Fruit fly (Drosophila melanogaster) whole organism, pupa: ENCODE data around the gene CCAP-R.
A peak's percentile ranks its signal among the peaks of the same experiment; 100 is the strongest.

Experiments
- CG10348 ChIP-seq: fragments of 200-800 bp; sonication (Bioruptor generic); IDR thresholded peaks from 2 replicates; pipeline ENCODE4 v1.3.6; 2022; ENCODE audit warnings: missing biosample characterization, missing genetic modification characterization
- CG12605 ChIP-seq: fragments of 200-800 bp; sonication (Bioruptor generic); IDR thresholded peaks from 2 replicates; pipeline ENCODE4 v1.3.6; 2022; ENCODE audit warnings: missing biosample characterization, missing genetic modification characterization
- CG13204 ChIP-seq: fragments of 200-800 bp; sonication (Bioruptor generic); optimal IDR thresholded peaks from 2 replicates; lab custom pipeline; 2018; ENCODE audit warnings: missing biosample characterization, mild to moderate bottlenecking, missing genetic modification characterization, moderate library complexity
- CG14655 ChIP-seq: fragments of 200-800 bp; sonication (Bioruptor generic); optimal IDR thresholded peaks from 3 replicates; lab custom pipeline; 2017; ENCODE audit warnings: mild to moderate bottlenecking, missing biosample characterization, missing genetic modification reagents, missing genetic modification characterization
- CG15710 ChIP-seq: fragments of 200-800 bp; sonication (Bioruptor generic); optimal IDR thresholded peaks from 2 replicates; lab custom pipeline; 2018; ENCODE audit warnings: missing biosample characterization, mild to moderate bottlenecking, missing genetic modification characterization, moderate library complexity
- CG17806 ChIP-seq: fragments of 200-800 bp; sonication (Bioruptor generic); optimal IDR thresholded peaks from 2 replicates; lab custom pipeline; 2018; ENCODE audit warnings: missing biosample characterization, mild to moderate bottlenecking, missing genetic modification characterization, moderate library complexity
- CG32121 ChIP-seq: fragments of 200-800 bp; sonication (Bioruptor generic); IDR thresholded peaks from 2 replicates; pipeline ENCODE4 v1.3.6; 2022; ENCODE audit warnings: missing biosample characterization, missing genetic modification characterization
- CG34367 ChIP-seq: fragments of 200-800 bp; sonication (Bioruptor generic); optimal IDR thresholded peaks from 2 replicates; lab custom pipeline; 2018; ENCODE audit warnings: missing biosample characterization, mild to moderate bottlenecking, missing genetic modification characterization
- CG4496 ChIP-seq: fragments of 200-800 bp; sonication (Bioruptor generic); IDR thresholded peaks from 3 replicates; pipeline ENCODE4 v1.3.6; 2022; ENCODE audit warnings: missing biosample characterization, missing genetic modification characterization
- CG8159 ChIP-seq: fragments of 200-800 bp; sonication (Bioruptor generic); optimal IDR thresholded peaks from 3 replicates; lab custom pipeline; 2018; ENCODE audit warnings: missing biosample characterization, mild to moderate bottlenecking, missing genetic modification characterization, moderate library complexity
- CG8301 ChIP-seq: fragments of 200-800 bp; sonication (Bioruptor generic); optimal IDR thresholded peaks from 2 replicates; lab custom pipeline; 2018; ENCODE audit warnings: missing biosample characterization, mild to moderate bottlenecking, missing genetic modification characterization
- CG9948 ChIP-seq: fragments of 200-800 bp; sonication (Bioruptor generic); optimal IDR thresholded peaks from 2 replicates; lab custom pipeline; 2018; ENCODE audit warnings: missing biosample characterization, mild to moderate bottlenecking, missing genetic modification characterization, moderate library complexity
- D1 ChIP-seq: fragments of 200-800 bp; sonication (Bioruptor generic); optimal IDR thresholded peaks from 2 replicates; lab custom pipeline; 2018; ENCODE audit warnings: missing biosample characterization, mild to moderate bottlenecking, missing genetic modification characterization, moderate library complexity
- EcR ChIP-seq: fragments of 200-800 bp; sonication (Bioruptor generic); optimal IDR thresholded peaks from 3 replicates; lab custom pipeline; 2019; ENCODE audit warnings: missing biosample characterization, missing genetic modification characterization, mild to moderate bottlenecking, moderate library complexity, missing genetic modification reagents
- Ets98B ChIP-seq: fragments of 200-800 bp; sonication (Bioruptor generic); IDR thresholded peaks from 2 replicates; pipeline ENCODE4 v1.3.6; 2022; ENCODE audit warnings: missing biosample characterization, missing genetic modification characterization
- Pif1A ChIP-seq: fragments of 200-800 bp; sonication (Bioruptor generic); optimal IDR thresholded peaks from 3 replicates; lab custom pipeline; 2016; ENCODE audit warnings: missing biosample characterization, missing genetic modification characterization
- Pif1B ChIP-seq: fragments of 200-800 bp; sonication (Bioruptor generic); optimal IDR thresholded peaks from 3 replicates; lab custom pipeline; 2016; ENCODE audit warnings: missing biosample characterization, missing genetic modification characterization
- Snoo ChIP-seq: fragments of 200-800 bp; sonication (Bioruptor generic); optimal IDR thresholded peaks from 3 replicates; lab custom pipeline; 2017; ENCODE audit warnings: missing biosample characterization, mild to moderate bottlenecking, missing genetic modification characterization, inconsistent platforms
- fd96Ca ChIP-seq: fragments of 200-800 bp; sonication (Bioruptor generic); IDR thresholded peaks from 3 replicates; pipeline ENCODE4 v1.3.6; 2022; ENCODE audit warnings: missing biosample characterization, missing genetic modification characterization
- gl ChIP-seq: fragments of 200-800 bp; sonication (Bioruptor generic); optimal IDR thresholded peaks from 2 replicates; lab custom pipeline; 2018; ENCODE audit warnings: missing biosample characterization, mild to moderate bottlenecking, missing genetic modification characterization
- rn ChIP-seq: fragments of 200-800 bp; sonication (Bioruptor generic); IDR thresholded peaks from 2 replicates; pipeline ENCODE4 v1.3.6; 2022; ENCODE audit warnings: missing biosample characterization, missing genetic modification characterization

The CCAP-R gene

DNA sequence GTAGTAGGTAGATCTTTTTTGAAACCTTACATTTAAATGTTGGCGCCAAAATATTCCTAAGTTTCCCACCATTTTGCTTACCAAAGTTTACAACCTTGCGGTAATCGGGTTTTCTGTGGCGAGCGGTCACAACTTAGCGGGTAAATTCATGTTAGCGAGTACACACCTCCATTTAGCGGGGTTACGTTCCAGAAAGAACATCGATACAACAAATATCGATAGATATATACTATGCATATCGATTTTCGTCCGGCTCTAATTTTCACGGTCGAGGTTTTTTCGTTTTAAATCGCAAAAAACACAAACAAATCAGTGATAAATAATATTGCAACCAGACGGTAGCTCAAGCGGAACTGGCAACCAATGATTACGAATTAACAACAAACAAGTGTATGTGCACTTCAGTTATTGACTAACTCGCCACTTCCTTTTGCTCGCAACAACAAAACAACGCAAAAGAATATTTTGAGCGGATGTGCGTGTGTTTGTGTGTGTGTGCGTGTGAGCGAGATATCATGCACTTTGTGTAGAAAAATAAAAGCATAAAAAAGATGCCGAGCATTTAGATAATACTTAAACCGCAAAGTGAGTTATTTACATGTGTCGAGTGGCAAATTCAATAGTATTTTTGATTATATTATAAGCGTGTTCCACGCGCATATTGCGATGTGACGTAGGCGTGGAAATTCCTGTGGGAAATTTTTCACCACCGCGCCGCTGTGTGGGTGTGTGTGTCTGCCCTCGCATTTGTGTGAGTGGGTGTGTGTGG lies 67.6 kb downstream of the CCAP-R start, which contains the start of gene Lnk:
TSS of gene Lnk (plus strand) at position 236 of the 769 bp plus-strand sequence.
- TF ChIP-seq CG34367: peak; percentile 42
- TF ChIP-seq CG8159: peak; percentile 19
- TF ChIP-seq gl (tag; lab: Kevin White, UChicago): peak; percentile 54
- TF ChIP-seq CG32121 (GFP tag; lab: Robert Waterston, UW): 0 out of 2 replicates have a peak, but pooled peaks have one; percentile 13
- TF ChIP-seq EcR (GFP tag; lab: Kevin White, UChicago): no peak
- TF ChIP-seq CG8301 (tag; lab: Kevin White, UChicago): no peak
- peak; percentile 36 for TF ChIP-seq Pif1B (GFP tag; lab: Kevin White, UChicago)
- TF ChIP-seq CG15710 (tag; lab: Kevin White, UChicago): peak; percentile 17
- TF ChIP-seq, all 21 proteins: peak for 6

DNA sequence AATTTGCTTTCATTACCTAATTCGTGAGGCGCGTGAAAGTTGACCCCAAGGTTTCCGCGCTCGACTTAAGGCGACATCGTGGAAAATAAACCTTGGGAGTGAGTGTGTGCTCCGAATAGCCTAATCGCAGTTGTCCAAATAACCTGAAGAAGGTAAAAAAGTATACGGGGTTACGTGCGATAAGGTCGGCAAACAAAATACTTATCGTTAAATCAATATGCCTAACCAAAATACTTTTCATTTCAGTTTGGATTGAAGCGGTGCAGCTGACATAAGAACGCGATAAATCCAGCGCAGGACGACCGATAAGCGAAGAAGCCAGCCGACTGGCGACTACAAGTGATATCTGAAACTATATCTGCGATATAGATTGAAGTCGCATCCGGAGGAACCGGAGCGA lies 70.9 kb downstream of the CCAP-R start:
- TF ChIP-seq EcR (GFP tag; lab: Kevin White, UChicago) (peak; percentile 8), CG10348 (GFP tag; lab: Robert Waterston, UW) (no peak), D1 (tag; lab: Kevin White, UChicago) (no peak)

dm6 chr3R:25884301-25884700 lies 71.8 kb downstream of the CCAP-R start:
- TF ChIP-seq CG8159: peak; percentile 43
- TF ChIP-seq D1 (tag; lab: Kevin White, UChicago): no peak
- peak; percentile 45; the same call in 1 of the 3 replicates for TF ChIP-seq CG4496
- no peak for TF ChIP-seq gl (tag; lab: Kevin White, UChicago)
- TF ChIP-seq rn (GFP tag; lab: Robert Waterston, UW): no peak
- peak; percentile 21; the same call in 1 of the 2 replicates for TF ChIP-seq CG12605
- TF ChIP-seq CG32121 (GFP tag; lab: Robert Waterston, UW): peak; percentile 68
- TF ChIP-seq Snoo (tag; lab: Kevin White, UChicago): peak; percentile 10
- peak; percentile 39 for TF ChIP-seq CG9948
- TF ChIP-seq Pif1B (GFP tag; lab: Kevin White, UChicago): no peak
- TF ChIP-seq CG15710 (tag; lab: Kevin White, UChicago): peak; percentile 18
- TF ChIP-seq CG8301 (tag; lab: Kevin White, UChicago): peak; percentile 66
- no peak for TF ChIP-seq CG10348 (GFP tag; lab: Robert Waterston, UW)
- TF ChIP-seq EcR (GFP tag; lab: Kevin White, UChicago): no peak
- TF ChIP-seq Ets98B (GFP tag; lab: Robert Waterston, UW): peak; percentile 46; the same call in 1 of the 2 replicates
- no peak for TF ChIP-seq fd96Ca (GFP tag; lab: Robert Waterston, UW)
- TF ChIP-seq CG17806 (tag; lab: Kevin White, UChicago): peak; percentile 32
- TF ChIP-seq, all 21 proteins: peak for 10

dm6 chr3R:25883877-25884276 lies 72.2 kb downstream of the CCAP-R start:
- TF ChIP-seq CG4496: no peak
- no peak for TF ChIP-seq CG13204 (GFP tag; lab: Kevin White, UChicago)
- no peak for TF ChIP-seq CG14655 (GFP tag; lab: Kevin White, UChicago)
- TF ChIP-seq EcR (GFP tag; lab: Kevin White, UChicago): peak; percentile 84

DNA sequence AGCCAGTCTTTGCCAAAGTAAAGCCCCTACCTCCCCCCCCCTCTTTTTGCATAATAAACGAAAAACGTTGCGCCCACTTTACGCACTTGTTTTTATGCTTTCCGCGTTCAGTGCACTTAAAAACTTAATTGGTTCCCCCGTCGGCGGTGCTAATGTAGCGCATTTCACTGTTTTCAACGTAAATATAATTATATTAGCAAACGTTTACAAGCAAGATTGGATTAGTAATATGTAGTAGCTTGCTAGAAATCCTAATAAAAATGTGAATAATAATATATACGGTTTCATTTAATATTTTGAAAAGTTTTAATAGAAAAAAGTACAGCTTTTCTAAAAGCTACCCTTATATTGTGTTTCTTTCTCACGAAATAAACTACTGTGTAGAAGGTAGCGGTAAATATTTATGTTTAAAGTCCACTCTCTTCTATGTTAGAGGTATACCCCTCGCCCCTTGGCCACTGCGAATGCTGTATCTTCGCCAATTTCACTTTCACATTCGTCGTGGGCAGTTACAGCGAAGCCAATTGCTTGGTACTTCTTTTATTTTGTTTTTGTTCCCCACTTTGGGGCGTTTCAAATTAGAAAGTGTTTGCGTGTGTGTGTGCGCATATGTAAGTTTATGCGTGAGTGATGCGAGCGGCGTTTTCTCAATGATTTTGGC lies 73.3 kb downstream of the CCAP-R start:
- TF ChIP-seq CG4496 (no peak), CG17806 (tag; lab: Kevin White, UChicago) (no peak), CG13204 (GFP tag; lab: Kevin White, UChicago) (no peak), rn (GFP tag; lab: Robert Waterston, UW) (no peak), CG34367 (no peak), CG14655 (GFP tag; lab: Kevin White, UChicago) (peak; percentile 42), CG8301 (tag; lab: Kevin White, UChicago) (peak; percentile 22), D1 (tag; lab: Kevin White, UChicago) (no peak), Pif1A (no peak), CG12605 (no peak), CG10348 (GFP tag; lab: Robert Waterston, UW) (no peak), CG9948 (no peak)

DNA sequence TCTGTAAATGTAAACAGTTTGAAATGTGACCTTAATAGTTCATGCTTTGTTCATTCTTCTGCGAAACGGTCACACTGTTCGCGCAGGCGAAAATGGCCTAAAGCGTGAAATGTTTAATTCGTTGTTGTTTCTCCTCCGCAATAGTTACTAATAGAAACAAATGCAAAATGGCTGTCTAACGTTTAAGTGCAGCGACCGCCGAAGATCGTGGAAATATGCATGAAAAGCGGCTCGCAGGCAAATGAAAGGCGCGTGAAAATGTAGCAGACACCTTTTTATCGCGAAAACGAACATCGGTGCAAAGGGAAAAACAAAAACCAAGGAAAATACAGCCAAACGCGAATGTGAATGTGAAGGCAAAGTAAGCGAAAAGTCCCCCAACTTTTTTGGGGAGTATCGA lies 74.2 kb downstream of the CCAP-R start, which contains the start of gene SppL:
TSS of gene SppL (plus strand) at position 70 of the 400 bp plus-strand sequence.
- TF ChIP-seq fd96Ca (GFP tag; lab: Robert Waterston, UW): no peak
